Worm (Caenorhabditis elegans) whole organism, dauer: ENCODE results near the gene C04E12.2.
"Not testable (repeated sequence)": the region's sequence is repeated elsewhere in the genome, so short reads cannot be mapped to it uniquely, and the experiment has no call there.

Experiments used
- unc-62 ChIP-seq: sonication (generic microtip); optimal IDR thresholded peaks from 2 replicates; lab custom pipeline; 2017; ENCODE audit warnings: missing biosample characterization, missing genetic modification reagents, missing genetic modification characterization

The C04E12.2 gene

ce11 chrV:3367773-3368172 lies at the start of gene C04E12.2:
Gene C04E12.2 (plus strand): TSS chrV:3368073.
- not testable (repeated sequence) for TF ChIP-seq unc-62 (GFP tag; lab: Kevin White, UChicago)

ce11 chrV:3318975-3319374 lies 48.9 kb upstream of the C04E12.2 start, which contains the start of gene F35F10.13:
Gene F35F10.13 (minus strand): TSS chrV:3319075.
- TF ChIP-seq unc-62 (GFP tag; lab: Kevin White, UChicago) = no peak

- no peak for TF ChIP-seq unc-62 (GFP tag; lab: Kevin White, UChicago)
Observed at ce11 chrV:3320005-3320404, 47.9 kb upstream of the C04E12.2 start, which contains the start of gene F35F10.14. Gene F35F10.14 (minus strand): TSS chrV:3320105.

- no peak for TF ChIP-seq unc-62 (GFP tag; lab: Kevin White, UChicago)
Observed at ce11 chrV:3320432-3320831, 47.4 kb upstream of the C04E12.2 start, which contains the start of gene C17B7.14. Gene C17B7.14 (minus strand): TSS chrV:3320532.

- TF ChIP-seq unc-62 (GFP tag; lab: Kevin White, UChicago) = no peak
Observed at ce11 chrV:3324178-3324577, 43.7 kb upstream of the C04E12.2 start, which contains the start of gene C17B7.8. Gene C17B7.8 (minus strand): TSS chrV:3324278.

ce11 chrV:3332023-3332422 lies 35.9 kb upstream of the C04E12.2 start, which contains the start of gene C17B7.9:
Gene C17B7.9 (minus strand): TSS chrV:3332123.
- no peak for TF ChIP-seq unc-62 (GFP tag; lab: Kevin White, UChicago)

- TF ChIP-seq unc-62 (GFP tag; lab: Kevin White, UChicago) = no peak
Observed at ce11 chrV:3333334-3333733, 34.5 kb upstream of the C04E12.2 start, which contains the start of gene C17B7.5. Gene C17B7.5 (plus strand): TSS chrV:3333634.

ce11 chrV:3339009-3339408 lies 28.9 kb upstream of the C04E12.2 start, which contains the start of gene C17B7.4:
Gene C17B7.4 (plus strand): TSS chrV:3339309.
- no peak for TF ChIP-seq unc-62 (GFP tag; lab: Kevin White, UChicago)

ce11 chrV:3341906-3342305 lies 26.0 kb upstream of the C04E12.2 start, which contains the start of gene C17B7.10:
Gene C17B7.10 (minus strand): TSS chrV:3342006.
- TF ChIP-seq unc-62 (GFP tag; lab: Kevin White, UChicago) = no peak

- no peak for TF ChIP-seq unc-62 (GFP tag; lab: Kevin White, UChicago)
Observed at ce11 chrV:3342504-3342903, 25.4 kb upstream of the C04E12.2 start, which contains the start of gene C17B7.3. Gene C17B7.3 (plus strand): TSS chrV:3342804.

- no peak for TF ChIP-seq unc-62 (GFP tag; lab: Kevin White, UChicago)
Observed at ce11 chrV:3344001-3344400, 23.9 kb upstream of the C04E12.2 start.

ce11 chrV:3346434-3347019 lies 21.3 kb upstream of the C04E12.2 start, which contains the start of gene fbxa-65:
Gene fbxa-65 (minus strand): TSS chrV:3346484.
- TF ChIP-seq unc-62 (GFP tag; lab: Kevin White, UChicago) = no peak

- TF ChIP-seq unc-62 (GFP tag; lab: Kevin White, UChicago) = no peak
Observed at ce11 chrV:3347486-3347885, 20.4 kb upstream of the C04E12.2 start.

ce11 chrV:3349877-3350276 lies 18.0 kb upstream of the C04E12.2 start, which contains the start of gene C17B7.15:
Gene C17B7.15 (plus strand): TSS chrV:3350177.
- no peak for TF ChIP-seq unc-62 (GFP tag; lab: Kevin White, UChicago)

- no peak for TF ChIP-seq unc-62 (GFP tag; lab: Kevin White, UChicago)
Observed at ce11 chrV:3351266-3351665, 16.6 kb upstream of the C04E12.2 start, which contains the start of gene str-63. Gene str-63 (plus strand): TSS chrV:3351566.

- no peak for TF ChIP-seq unc-62 (GFP tag; lab: Kevin White, UChicago)
Observed at ce11 chrV:3352925-3353324, 14.9 kb upstream of the C04E12.2 start, which contains the start of gene C17B7.12. Gene C17B7.12 (plus strand): TSS chrV:3353225.

- TF ChIP-seq unc-62 (GFP tag; lab: Kevin White, UChicago) = no peak
Observed at ce11 chrV:3355544-3355943, 12.3 kb upstream of the C04E12.2 start.
